Worm (Caenorhabditis elegans): ENCODE measurements around the gene ceh-37.

The ceh-37 gene

DNA sequence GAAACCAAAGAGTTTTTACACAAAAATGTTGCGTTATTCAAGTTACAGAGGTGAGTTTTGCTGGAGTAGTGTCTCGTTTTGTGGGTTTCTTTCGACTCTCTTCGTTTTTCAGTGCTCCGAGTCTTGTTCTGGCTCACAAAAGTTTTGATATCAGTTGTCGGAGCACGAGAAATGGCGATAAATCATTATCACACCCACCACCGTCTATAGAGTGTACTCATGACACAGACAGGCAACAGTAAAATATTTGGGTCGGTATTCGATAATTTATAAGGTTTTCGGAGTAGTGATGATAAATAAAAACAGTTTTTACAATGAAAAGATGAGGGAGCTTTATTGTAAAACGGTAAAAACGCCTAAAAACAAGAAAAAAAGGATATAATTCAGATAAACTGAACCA is at the start of gene ceh-37:
ceh-37 (minus strand) TSS at position 59 of the 400 bp plus-strand sequence.
- TF ChIP-seq ztf-29 (GFP tag; IDR thresholded peaks at IDR 0.05) (no peak), cog-1 (tag; optimal IDR thresholded peaks at IDR 0.05) (no peak), ztf-23 (GFP tag; IDR thresholded peaks at IDR 0.05) (no peak), klf-2 (GFP tag; conservative IDR thresholded peaks at IDR 0.05) (no peak)

DNA sequence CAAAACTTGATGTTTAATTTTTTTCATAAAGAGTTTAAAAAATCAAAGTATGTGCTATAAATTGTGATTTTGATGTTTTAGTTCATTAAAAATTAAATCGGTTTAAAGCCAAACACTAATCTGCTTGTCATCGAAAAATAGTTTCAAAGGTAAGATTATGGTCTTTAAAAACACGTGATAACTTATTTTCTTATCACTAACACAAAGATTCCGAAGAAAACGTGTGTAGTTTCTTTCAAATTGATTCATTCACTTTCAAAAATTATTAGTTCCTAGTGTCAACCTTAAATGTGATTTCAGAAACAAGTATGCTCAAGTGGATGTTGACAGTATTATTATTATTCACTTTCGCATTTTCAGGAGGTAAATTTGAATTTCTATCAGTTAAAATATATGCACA is 48.2 kb upstream of the ceh-37 start, which contains the start of gene E02H4.7:
E02H4.7 (plus strand) TSS at position 301 of the 400 bp plus-strand sequence.
- TF ChIP-seq ztf-29 (GFP tag; IDR thresholded peaks at IDR 0.05): no peak
- TF ChIP-seq tab-1 (GFP tag; IDR thresholded peaks at IDR 0.05): no peak
- no peak for TF ChIP-seq med-1 (GFP tag; optimal IDR thresholded peaks at IDR 0.05; ENCODE audit: insufficient read depth)
- TF ChIP-seq T22C8.4 (GFP tag; IDR thresholded peaks at IDR 0.05): no peak
- TF ChIP-seq cog-1 (tag; optimal IDR thresholded peaks at IDR 0.05): no peak
- TF ChIP-seq klf-2 (GFP tag; conservative IDR thresholded peaks at IDR 0.05): no peak
- no peak for TF ChIP-seq ref-1 (GFP tag; conservative IDR thresholded peaks at IDR 0.05)
- no peak for TF ChIP-seq flt-1 (GFP tag; IDR thresholded peaks at IDR 0.05)
- no peak for TF ChIP-seq ztf-23 (GFP tag; IDR thresholded peaks at IDR 0.05)

DNA sequence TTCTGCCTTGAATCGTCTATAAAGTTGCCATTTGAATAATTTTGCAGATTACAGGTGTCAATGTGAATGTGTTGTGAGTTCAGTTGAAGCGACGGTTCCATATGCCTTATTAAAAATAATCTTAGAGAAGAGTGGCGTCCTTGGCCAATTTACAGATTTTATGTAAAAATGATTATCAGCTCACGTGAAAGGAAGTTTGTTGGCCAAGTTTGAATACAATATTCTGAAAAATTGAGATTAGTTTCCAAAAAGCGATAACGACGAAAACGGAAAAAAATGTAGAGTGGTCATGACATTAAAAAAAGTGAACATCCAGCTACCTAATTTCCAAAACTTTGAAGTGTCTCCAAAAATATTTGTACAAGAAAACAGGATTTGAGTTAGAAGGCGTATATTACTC is 47.2 kb upstream of the ceh-37 start, which contains the start of gene E02H4.5:
E02H4.5 (minus strand) TSS at position 101 of the 400 bp plus-strand sequence.
- TF ChIP-seq flt-1 (GFP tag; IDR thresholded peaks at IDR 0.05): no peak
- no peak for TF ChIP-seq ztf-29 (GFP tag; IDR thresholded peaks at IDR 0.05)
- no peak for TF ChIP-seq med-1 (GFP tag; optimal IDR thresholded peaks at IDR 0.05; ENCODE audit: insufficient read depth)
- no peak for TF ChIP-seq T22C8.4 (GFP tag; IDR thresholded peaks at IDR 0.05)
- TF ChIP-seq tab-1 (GFP tag; IDR thresholded peaks at IDR 0.05): no peak
- no peak for TF ChIP-seq ref-1 (GFP tag; conservative IDR thresholded peaks at IDR 0.05)
- no peak for TF ChIP-seq cog-1 (tag; optimal IDR thresholded peaks at IDR 0.05)
- no peak for TF ChIP-seq ztf-23 (GFP tag; IDR thresholded peaks at IDR 0.05)
- no peak for TF ChIP-seq klf-2 (GFP tag; conservative IDR thresholded peaks at IDR 0.05)

DNA sequence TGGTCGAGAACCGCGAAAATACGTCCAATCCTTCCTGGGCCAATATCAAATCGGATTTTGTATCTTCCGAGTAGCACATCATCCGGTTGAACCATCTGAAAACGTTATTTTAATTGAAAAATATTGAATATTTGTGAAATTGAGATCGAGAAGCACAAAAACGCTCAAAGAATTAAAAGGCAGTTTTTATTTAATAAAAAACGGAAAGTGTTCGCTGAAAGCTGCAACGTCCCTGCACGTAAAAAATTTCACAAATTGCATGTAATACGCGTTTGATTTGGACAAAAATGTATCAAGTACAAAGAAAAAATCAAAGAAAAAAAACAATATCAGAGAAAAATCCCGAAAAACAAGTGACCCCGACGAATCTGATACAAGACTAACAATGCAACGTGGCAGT is 44.2 kb upstream of the ceh-37 start, which contains the start of gene E02H4.6:
E02H4.6 (minus strand) TSS at position 101 of the 400 bp plus-strand sequence.
- no peak for TF ChIP-seq flt-1 (GFP tag; IDR thresholded peaks at IDR 0.05)
- TF ChIP-seq tab-1 (GFP tag; IDR thresholded peaks at IDR 0.05): no peak
- TF ChIP-seq klf-2 (GFP tag; conservative IDR thresholded peaks at IDR 0.05): no peak
- TF ChIP-seq ztf-23 (GFP tag; IDR thresholded peaks at IDR 0.05): no peak
- no peak for TF ChIP-seq T22C8.4 (GFP tag; IDR thresholded peaks at IDR 0.05)
- no peak for TF ChIP-seq ztf-29 (GFP tag; IDR thresholded peaks at IDR 0.05)
- no peak for TF ChIP-seq med-1 (GFP tag; optimal IDR thresholded peaks at IDR 0.05; ENCODE audit: insufficient read depth)
- no peak for TF ChIP-seq cog-1 (tag; optimal IDR thresholded peaks at IDR 0.05)
- TF ChIP-seq ref-1 (GFP tag; conservative IDR thresholded peaks at IDR 0.05): no peak

DNA sequence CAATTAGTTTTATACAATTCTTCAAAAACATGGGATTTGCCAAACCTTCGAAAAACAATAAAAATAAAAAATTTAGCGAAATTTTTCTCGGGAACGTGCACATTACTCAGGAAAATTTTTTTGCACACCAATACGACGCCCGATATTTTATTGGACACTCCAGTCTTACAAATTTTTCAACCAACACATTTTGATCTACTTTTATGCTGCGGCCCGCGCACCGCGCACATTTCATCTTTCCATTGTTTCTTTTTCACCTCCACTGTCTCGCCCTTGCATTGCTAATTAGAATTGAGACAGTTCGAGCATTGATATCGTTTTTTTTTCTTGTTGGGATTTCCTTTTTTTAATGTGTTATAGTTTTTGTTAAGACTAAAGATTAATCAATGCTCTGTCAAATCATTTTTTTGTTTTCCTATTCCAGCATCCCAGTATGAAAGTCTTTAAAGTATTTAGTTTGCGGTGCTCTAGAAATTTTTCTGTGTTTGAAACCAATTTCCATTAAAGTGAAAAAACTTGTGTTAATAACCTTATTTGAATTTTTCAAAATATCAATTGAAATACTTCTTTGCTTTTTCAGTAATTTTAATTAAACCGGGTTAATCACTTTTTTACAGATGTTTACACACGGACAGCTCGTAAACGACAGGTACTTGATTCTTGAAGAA is 39.8 kb upstream of the ceh-37 start, which contains the start of gene K04C1.5:
K04C1.5 (plus strand) TSS at position 618 of the 668 bp plus-strand sequence.
- no peak for TF ChIP-seq T22C8.4 (GFP tag; IDR thresholded peaks at IDR 0.05)
- no peak for TF ChIP-seq klf-2 (GFP tag; conservative IDR thresholded peaks at IDR 0.05)
- TF ChIP-seq med-1 (GFP tag; optimal IDR thresholded peaks at IDR 0.05; ENCODE audit: insufficient read depth): no peak
- no peak for TF ChIP-seq tab-1 (GFP tag; IDR thresholded peaks at IDR 0.05)
- TF ChIP-seq flt-1 (GFP tag; IDR thresholded peaks at IDR 0.05): no peak
- no peak for TF ChIP-seq ref-1 (GFP tag; conservative IDR thresholded peaks at IDR 0.05)
- no peak for TF ChIP-seq ztf-29 (GFP tag; IDR thresholded peaks at IDR 0.05)
- TF ChIP-seq ztf-23 (GFP tag; IDR thresholded peaks at IDR 0.05): no peak
- TF ChIP-seq cog-1 (tag; optimal IDR thresholded peaks at IDR 0.05): no peak

DNA sequence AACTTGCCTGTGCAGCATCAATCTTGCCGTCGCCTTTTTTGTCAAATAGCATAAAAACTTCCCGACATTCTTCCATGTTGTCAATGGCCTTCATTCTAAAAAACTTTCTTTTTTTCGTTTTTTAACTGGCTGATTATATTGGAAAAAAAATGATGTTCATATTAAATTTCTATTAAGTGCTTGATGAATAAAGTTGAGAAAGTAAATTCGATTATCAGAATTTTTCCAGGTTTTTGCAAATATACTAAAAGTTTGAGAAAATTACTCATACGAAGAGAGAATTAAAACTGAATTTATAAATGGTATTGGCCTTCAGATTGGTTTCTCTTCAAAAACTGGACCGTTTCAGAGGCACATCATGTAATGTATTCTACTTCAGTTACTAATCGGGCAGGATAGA is 38.7 kb upstream of the ceh-37 start, which contains the start of gene mlc-6:
mlc-6 (minus strand) TSS at position 101 of the 400 bp plus-strand sequence.
- TF ChIP-seq tab-1 (GFP tag; IDR thresholded peaks at IDR 0.05) (no peak), T22C8.4 (GFP tag; IDR thresholded peaks at IDR 0.05) (no peak), flt-1 (GFP tag; IDR thresholded peaks at IDR 0.05) (no peak), cog-1 (tag; optimal IDR thresholded peaks at IDR 0.05) (no peak)

DNA sequence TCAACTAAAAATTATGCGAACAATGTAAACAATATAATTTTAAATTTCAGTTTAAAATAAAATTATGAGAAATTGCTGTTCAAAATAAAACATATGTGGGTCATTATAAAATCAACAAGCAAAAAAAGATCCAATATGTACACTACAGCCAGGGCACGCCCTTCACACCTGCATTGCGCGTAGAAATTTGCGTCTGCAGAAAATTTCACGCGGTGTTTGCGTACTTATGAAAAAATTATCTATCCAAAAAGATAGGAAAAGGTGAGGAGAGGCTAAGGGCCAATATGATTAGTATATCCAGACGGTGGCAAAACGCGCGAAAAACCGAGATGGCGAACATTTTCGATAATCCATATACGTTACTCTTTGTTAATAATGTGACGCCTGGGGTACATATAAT is 36.7 kb upstream of the ceh-37 start:
- TF ChIP-seq ref-1 (GFP tag; conservative IDR thresholded peaks at IDR 0.05) (no peak), cog-1 (tag; optimal IDR thresholded peaks at IDR 0.05) (no peak), ztf-23 (GFP tag; IDR thresholded peaks at IDR 0.05) (no peak), med-1 (GFP tag; optimal IDR thresholded peaks at IDR 0.05; ENCODE audit: insufficient read depth) (no peak), T22C8.4 (GFP tag; IDR thresholded peaks at IDR 0.05) (no peak), tab-1 (GFP tag; IDR thresholded peaks at IDR 0.05) (no peak), klf-2 (GFP tag; conservative IDR thresholded peaks at IDR 0.05) (no peak), flt-1 (GFP tag; IDR thresholded peaks at IDR 0.05) (no peak), ztf-29 (GFP tag; IDR thresholded peaks at IDR 0.05) (no peak)

DNA sequence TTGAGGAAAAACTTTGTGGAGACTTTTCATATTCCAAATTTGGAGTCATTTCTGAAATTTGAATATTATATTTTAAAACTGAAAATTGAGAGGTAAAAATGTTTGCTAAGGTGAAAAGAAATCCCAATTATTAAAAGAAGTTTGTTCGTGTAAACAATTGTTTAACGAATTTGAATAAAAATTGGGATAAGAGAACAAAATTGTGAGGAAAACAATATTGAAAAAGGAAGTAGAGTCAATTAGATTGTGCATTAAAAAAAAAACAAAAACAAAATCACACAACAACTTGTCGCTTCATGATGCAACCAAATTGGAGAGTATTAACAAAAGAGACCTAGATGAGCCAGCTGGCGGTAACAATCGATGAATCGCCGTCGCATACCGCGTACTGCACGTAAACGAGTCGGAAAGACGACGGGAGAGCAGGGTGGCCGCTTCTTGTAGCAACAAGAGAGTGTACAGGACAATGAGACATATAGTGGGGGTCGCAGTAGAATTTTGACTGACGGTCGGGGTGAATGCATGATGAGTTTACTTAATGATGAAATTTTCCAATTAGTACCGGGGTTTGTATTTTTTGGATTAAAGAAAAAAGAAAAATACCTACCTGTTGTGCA is 35.7 kb upstream of the ceh-37 start, which contains the start of gene K04C1.3:
K04C1.3 (minus strand) TSS at position 51 of the 617 bp plus-strand sequence.
- TF ChIP-seq cog-1 (tag; optimal IDR thresholded peaks at IDR 0.05) (no peak), ztf-23 (GFP tag; IDR thresholded peaks at IDR 0.05) (no peak), ztf-29 (GFP tag; IDR thresholded peaks at IDR 0.05) (no peak), ref-1 (GFP tag; conservative IDR thresholded peaks at IDR 0.05) (no peak), med-1 (GFP tag; optimal IDR thresholded peaks at IDR 0.05; ENCODE audit: insufficient read depth) (no peak)

DNA sequence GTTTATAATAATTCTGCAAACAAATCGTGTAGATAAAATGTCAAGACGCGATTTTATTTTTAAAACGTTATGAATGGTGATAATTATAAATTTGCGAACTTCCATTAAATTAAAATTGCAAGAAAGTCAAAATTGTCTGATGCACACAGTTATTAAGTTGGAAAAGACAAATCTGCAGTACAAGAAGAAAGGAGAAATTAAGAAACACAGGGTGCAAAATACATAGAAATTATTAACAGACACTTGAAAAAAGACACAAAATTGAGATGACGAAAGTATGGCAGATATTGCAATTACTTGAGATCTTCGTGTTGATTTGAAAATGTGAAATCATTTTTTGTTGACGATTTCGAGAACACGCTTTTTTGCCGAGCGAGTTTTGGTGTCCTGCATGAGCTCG is 33.7 kb upstream of the ceh-37 start:
- TF ChIP-seq tab-1 (GFP tag; IDR thresholded peaks at IDR 0.05) (no peak), cog-1 (tag; optimal IDR thresholded peaks at IDR 0.05) (no peak)

DNA sequence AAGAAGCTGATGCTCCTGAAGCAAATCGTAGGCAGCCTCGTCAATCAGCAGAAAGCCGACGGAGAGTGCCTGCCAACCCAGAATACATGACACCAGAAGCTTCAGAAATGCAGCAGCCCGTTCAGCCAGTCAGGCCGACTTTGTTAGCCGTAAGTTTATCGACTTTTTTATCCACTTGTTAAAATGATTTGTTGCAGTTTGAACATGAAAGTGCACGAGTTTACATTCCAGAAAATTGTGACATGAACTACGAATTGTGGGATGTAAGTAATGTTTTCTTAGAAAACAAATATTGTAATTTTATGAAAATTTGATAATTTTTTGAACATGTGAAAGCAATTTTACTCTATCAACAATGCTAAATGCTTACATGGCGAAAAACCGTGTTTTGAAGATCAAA is 32.4 kb upstream of the ceh-37 start:
- TF ChIP-seq klf-2 (GFP tag; conservative IDR thresholded peaks at IDR 0.05) (no peak), cog-1 (tag; optimal IDR thresholded peaks at IDR 0.05) (no peak), tab-1 (GFP tag; IDR thresholded peaks at IDR 0.05) (no peak), ztf-29 (GFP tag; IDR thresholded peaks at IDR 0.05) (no peak), ref-1 (GFP tag; conservative IDR thresholded peaks at IDR 0.05) (no peak), flt-1 (GFP tag; IDR thresholded peaks at IDR 0.05) (no peak), ztf-23 (GFP tag; IDR thresholded peaks at IDR 0.05) (no peak), T22C8.4 (GFP tag; IDR thresholded peaks at IDR 0.05) (no peak)
